Fruit fly (Drosophila melanogaster) whole organism, embryonic: ENCODE data around the gene CG42822.

ENCODE experiments used
- CG10147 ChIP-seq: fragments of 200-800 bp; sonication (Bioruptor generic); optimal IDR thresholded peaks from 2 replicates; lab custom pipeline; 2019; ENCODE audit warnings: missing biosample characterization, mild to moderate bottlenecking, missing genetic modification characterization, moderate library complexity
- CG10274 ChIP-seq: fragments of 200-800 bp; sonication (Bioruptor generic); optimal IDR thresholded peaks from 3 replicates; lab custom pipeline; 2017; ENCODE audit warnings: missing biosample characterization, mild to moderate bottlenecking, missing genetic modification characterization
- CG10565 ChIP-seq: fragments of 200-800 bp; sonication (Bioruptor generic); optimal IDR thresholded peaks from 3 replicates; lab custom pipeline; 2016; ENCODE audit warnings: missing biosample characterization, mild to moderate bottlenecking, missing genetic modification characterization
- CG11085 ChIP-seq: fragments of 200-800 bp; sonication (Bioruptor generic); IDR thresholded peaks from 2 replicates; pipeline ENCODE4 v1.3.6; 2022; ENCODE audit warnings: missing biosample characterization, missing genetic modification characterization
- CG12942 ChIP-seq: fragments of 200-800 bp; sonication (Bioruptor generic); optimal IDR thresholded peaks from 3 replicates; lab custom pipeline; 2016; ENCODE audit warnings: missing biosample characterization, missing genetic modification characterization
- CG13287 ChIP-seq: fragments of 200-800 bp; sonication (Bioruptor generic); IDR thresholded peaks from 2 replicates; pipeline ENCODE4 v1.3.6; 2022; ENCODE audit warnings: missing biosample characterization, missing genetic modification characterization; ENCODE audit not compliant: partially characterized antibody
- CG15011 ChIP-seq: fragments of 200-800 bp; sonication (Bioruptor generic); optimal IDR thresholded peaks from 3 replicates; lab custom pipeline; 2018; ENCODE audit warnings: missing biosample characterization, mild to moderate bottlenecking, missing genetic modification characterization
- CG17186 ChIP-seq: fragments of 200-800 bp; sonication (Bioruptor generic); optimal IDR thresholded peaks from 3 replicates; lab custom pipeline; 2017; ENCODE audit warnings: missing biosample characterization, missing genetic modification reagents, missing genetic modification characterization
- CG2120 ChIP-seq: fragments of 200-800 bp; sonication (Bioruptor generic); optimal IDR thresholded peaks from 3 replicates; lab custom pipeline; 2016; ENCODE audit warnings: missing biosample characterization, missing genetic modification characterization
- CG3281 ChIP-seq: fragments of 200-800 bp; sonication (Bioruptor generic); optimal IDR thresholded peaks from 3 replicates; lab custom pipeline; 2017; ENCODE audit warnings: missing biosample characterization, mild to moderate bottlenecking, missing genetic modification characterization
- CG9215 ChIP-seq: fragments of 200-800 bp; sonication (Bioruptor generic); IDR thresholded peaks from 2 replicates; pipeline ENCODE4 v1.3.6; 2022; ENCODE audit warnings: missing biosample characterization, missing genetic modification characterization
- CG9727 ChIP-seq: fragments of 200-800 bp; sonication (Bioruptor generic); optimal IDR thresholded peaks from 3 replicates; lab custom pipeline; 2017; ENCODE audit warnings: missing biosample characterization, mild to moderate bottlenecking, missing genetic modification characterization
- D19B ChIP-seq: fragments of 200-800 bp; sonication (Bioruptor generic); optimal IDR thresholded peaks from 2 replicates; lab custom pipeline; 2017; ENCODE audit warnings: missing biosample characterization, mild to moderate bottlenecking, missing genetic modification characterization
- Drgx ChIP-seq: fragments of 200-800 bp; sonication (Bioruptor generic); IDR thresholded peaks from 2 replicates; pipeline ENCODE4 v1.3.6; 2022; ENCODE audit warnings: missing biosample characterization, missing genetic modification characterization
- Ets65A ChIP-seq: fragments of 200-800 bp; sonication (Bioruptor generic); peaks from one replicate; lab custom pipeline; 2016; ENCODE audit warnings: missing biosample characterization, missing genetic modification characterization
- Fer3 ChIP-seq: fragments of 200-800 bp; sonication (Bioruptor generic); optimal IDR thresholded peaks from 2 replicates; lab custom pipeline; 2018; ENCODE audit warnings: missing biosample characterization, mild to moderate bottlenecking, missing genetic modification characterization, moderate library complexity
- Hey ChIP-seq: fragments of 200-800 bp; sonication (Bioruptor generic); optimal IDR thresholded peaks from 3 replicates; lab custom pipeline; 2018; ENCODE audit warnings: missing biosample characterization, mild to moderate bottlenecking, missing genetic modification characterization
- HmgD ChIP-seq: fragments of 200-800 bp; sonication (Bioruptor generic); optimal IDR thresholded peaks from 3 replicates; lab custom pipeline; 2016; ENCODE audit warnings: missing biosample characterization, missing genetic modification characterization
- Hmx ChIP-seq: fragments of 200-800 bp; sonication (Bioruptor generic); optimal IDR thresholded peaks from 2 replicates; lab custom pipeline; 2016; ENCODE audit warnings: missing biosample characterization, missing genetic modification characterization
- Hr3 ChIP-seq: fragments of 200-800 bp; sonication (Bioruptor generic); optimal IDR thresholded peaks from 3 replicates; lab custom pipeline; 2016; ENCODE audit warnings: missing biosample characterization, missing genetic modification characterization
- Hsf ChIP-seq: fragments of 200-800 bp; sonication (Bioruptor generic); optimal IDR thresholded peaks from 3 replicates; lab custom pipeline; 2016; ENCODE audit warnings: missing biosample characterization, missing genetic modification characterization
- Jarid2 ChIP-seq: fragments of 200-800 bp; sonication (Bioruptor generic); optimal IDR thresholded peaks from 3 replicates; lab custom pipeline; 2017; ENCODE audit warnings: mild to moderate bottlenecking, missing biosample characterization, missing genetic modification reagents, missing genetic modification characterization
- Optix ChIP-seq: fragments of 200-800 bp; sonication (Bioruptor generic); IDR thresholded peaks from 3 replicates; pipeline ENCODE4 v1.3.6; 2022; ENCODE audit warnings: missing biosample characterization, missing genetic modification characterization
- Sry-β ChIP-seq: fragments of 200-800 bp; sonication (Bioruptor generic); optimal IDR thresholded peaks from 2 replicates; lab custom pipeline; 2018; ENCODE audit warnings: missing biosample characterization, mild to moderate bottlenecking, missing genetic modification characterization, moderate library complexity
- ac ChIP-seq: fragments of 200-800 bp; sonication (Bioruptor generic); optimal IDR thresholded peaks from 3 replicates; lab custom pipeline; 2017; ENCODE audit warnings: missing biosample characterization, mild to moderate bottlenecking, missing genetic modification characterization
- br ChIP-seq: fragments of >200 bp; optimal IDR thresholded peaks from 2 replicates; lab custom pipeline; 2017
- bsh ChIP-seq, 2 experiments: fragments of 200-800 bp; sonication (Bioruptor generic); optimal IDR thresholded peaks; 2 replicates each; lab custom pipeline; 2017 to 2018; ENCODE audit warnings: mild to moderate bottlenecking in 2 of 2, missing biosample characterization in 2 of 2, missing genetic modification characterization in 2 of 2, moderate library complexity in 1 of 2
- crp ChIP-seq, 2 experiments: fragments of 200-800 bp; sonication (Bioruptor generic); optimal IDR thresholded peaks; 2 replicates in 1 of 2; 3 replicates in 1 of 2; lab custom pipeline; 2017; ENCODE audit warnings: missing biosample characterization in 2 of 2, missing genetic modification characterization in 2 of 2, mild to moderate bottlenecking in 1 of 2, moderate library complexity in 1 of 2
- dmrt11E ChIP-seq: fragments of 200-800 bp; sonication (Bioruptor generic); optimal IDR thresholded peaks from 3 replicates; lab custom pipeline; 2018; ENCODE audit warnings: missing biosample characterization, mild to moderate bottlenecking, missing genetic modification characterization, moderate library complexity
- gem ChIP-seq: fragments of 200-800 bp; sonication (Bioruptor generic); optimal IDR thresholded peaks from 2 replicates; lab custom pipeline; 2019; ENCODE audit warnings: missing biosample characterization, mild to moderate bottlenecking, missing genetic modification characterization, moderate library complexity
- gfzf ChIP-seq: fragments of 200-800 bp; sonication (Bioruptor generic); optimal IDR thresholded peaks from 2 replicates; lab custom pipeline; 2016; ENCODE audit warnings: missing biosample characterization, mild to moderate bottlenecking, missing genetic modification characterization, moderate library complexity
- gsb-n ChIP-seq: fragments of 200-800 bp; sonication (Bioruptor generic); optimal IDR thresholded peaks from 3 replicates; lab custom pipeline; 2018; ENCODE audit warnings: missing biosample characterization, mild to moderate bottlenecking, missing genetic modification characterization
- ham ChIP-seq: fragments of 200-800 bp; sonication (Bioruptor generic); IDR thresholded peaks from 2 replicates; pipeline ENCODE4 v1.3.6; 2022; ENCODE audit warnings: missing biosample characterization, missing genetic modification characterization
- hbn ChIP-seq: fragments of 200-800 bp; sonication (Bioruptor generic); IDR thresholded peaks from 2 replicates; pipeline ENCODE4 v1.3.6; 2022; ENCODE audit warnings: missing biosample characterization, missing genetic modification characterization; ENCODE audit not compliant: partially characterized antibody
- nom ChIP-seq: fragments of 200-800 bp; sonication (Bioruptor generic); optimal IDR thresholded peaks from 2 replicates; lab custom pipeline; 2017; ENCODE audit warnings: missing biosample characterization, missing genetic modification characterization, mild to moderate bottlenecking, moderate library complexity, missing genetic modification reagents
- odd ChIP-seq: fragments of 200-800 bp; sonication (Bioruptor generic); optimal IDR thresholded peaks from 2 replicates; lab custom pipeline; 2017; ENCODE audit warnings: missing biosample characterization, mild to moderate bottlenecking, missing genetic modification characterization
- prd ChIP-seq, 3 experiments: fragments of >200 bp in 2 of 3; fragments of 200-800 bp in 1 of 3; sonication (Bioruptor generic) in 1 of 3; optimal IDR thresholded peaks in 2 of 3; IDR thresholded peaks in 1 of 3; 2 replicates in 2 of 3; 3 replicates in 1 of 3; pipeline versions ENCODE4 v1.3.6 to Lab custom; 2017 to 2022; ENCODE audit warnings: missing biosample characterization in 1 of 3, missing genetic modification characterization in 1 of 3
- sens ChIP-seq: fragments of 200-800 bp; sonication (Bioruptor generic); peaks from one replicate; lab custom pipeline; 2016; ENCODE audit warnings: missing biosample characterization, missing genetic modification characterization
- seq ChIP-seq: fragments of 200-800 bp; sonication (Bioruptor generic); IDR thresholded peaks from 2 replicates; pipeline ENCODE4 v1.3.6; 2022; ENCODE audit warnings: missing biosample characterization, missing genetic modification characterization
- ssp ChIP-seq: fragments of 200-800 bp; sonication (Bioruptor generic); IDR thresholded peaks from 2 replicates; pipeline ENCODE4 v1.3.6; 2022; ENCODE audit warnings: missing biosample characterization, missing genetic modification characterization
- vfl ChIP-seq: fragments of 200-800 bp; sonication (Bioruptor generic); optimal IDR thresholded peaks from 2 replicates; lab custom pipeline; 2016; ENCODE audit warnings: missing biosample characterization, missing genetic modification characterization
- vvl ChIP-seq: fragments of 200-800 bp; sonication (Bioruptor generic); IDR thresholded peaks from 2 replicates; pipeline ENCODE4 v1.3.6; 2022; ENCODE audit warnings: missing biosample characterization, missing genetic modification characterization

CG42822 gene

dm6 chr3R:17410808-17411207, 2.9 kb upstream of the CG42822 start, which contains the start of gene CG5863 (continued):
- TF ChIP-seq ac (no peak), Sry-β (GFP tag; lab: Kevin White, UChicago) (no peak), hbn (no peak), CG13287 (no peak), CG17186 (GFP tag; lab: Kevin White, UChicago) (no peak)

- TF ChIP-seq D19B (peak; percentile 22), CG10274 (GFP tag; lab: Kevin White, UChicago) (peak; percentile 78), gem (peak; percentile 51), CG3281 (GFP tag; lab: Kevin White, UChicago) (peak; percentile 21), sens (GFP tag; lab: Kevin White, UChicago) (peak; percentile 22), CG10147 (GFP tag; lab: Kevin White, UChicago) (peak; percentile 74), CG2120 (peak; percentile 10), Fer3 (tag; lab: Kevin White, UChicago) (peak; percentile 32), gsb-n (tag; lab: Kevin White, UChicago) (peak; percentile 11), nom (no peak), gfzf (GFP tag; lab: Kevin White, UChicago) (no peak)
Observed at dm6 chr3R:17412458-17413127, 1.1 kb upstream of the CG42822 start, which contains the start of gene CG42821. Gene CG42821 (plus strand): TSS chr3R:17413077.

- TF ChIP-seq HmgD (no peak), br (lab: Kevin White, UChicago) (no peak), Hsf (GFP tag; lab: Kevin White, UChicago) (no peak), CG12942 (no peak), vvl (GFP tag; lab: Robert Waterston, UW) (no peak), CG10565 (GFP tag; lab: Kevin White, UChicago) (no peak), CG9727 (GFP tag; lab: Kevin White, UChicago) (no peak), Drgx (GFP tag; lab: Robert Waterston, UW) (no peak), ssp (GFP tag; lab: Robert Waterston, UW) (no peak), CG9215 (GFP tag; lab: Robert Waterston, UW) (no peak)
Observed at dm6 chr3R:17415439-17415838, 1.7 kb downstream of the CG42822 start, which contains the start of gene CG5866. Gene CG5866 (plus strand): TSS chr3R:17415739.

- TF ChIP-seq bsh (GFP tag; optimal IDR thresholded peaks at IDR 0.05; lab: Kevin White, UChicago) (no peak), Hey (tag; lab: Kevin White, UChicago) (no peak), vfl (GFP tag; lab: Kevin White, UChicago) (no peak), CG15011 (no peak)
Observed at dm6 chr3R:17417167-17417566, 3.5 kb downstream of the CG42822 start, which contains the start of gene CG33333. Gene CG33333 (plus strand): TSS chr3R:17417467.

- TF ChIP-seq crp (GFP tag; optimal IDR thresholded peaks at IDR 0.05; lab: Kevin White, UChicago): no peak
- no peak for TF ChIP-seq prd (optimal IDR thresholded peaks at IDR 0.05; lab: Kevin White, UChicago)
- TF ChIP-seq prd (GFP tag; IDR thresholded peaks at IDR 0.05; lab: Robert Waterston, UW): no peak
- TF ChIP-seq seq (GFP tag; lab: Robert Waterston, UW): no peak
- no peak for TF ChIP-seq CG11085 (GFP tag; lab: Robert Waterston, UW)
- no peak for TF ChIP-seq ham
- no peak for TF ChIP-seq Jarid2 (GFP tag; lab: Kevin White, UChicago)
- no peak for TF ChIP-seq Optix (GFP tag; lab: Robert Waterston, UW)
- TF ChIP-seq Ets65A (GFP tag; lab: Kevin White, UChicago): no peak
- TF ChIP-seq Hr3 (GFP tag; lab: Kevin White, UChicago): no peak
- TF ChIP-seq odd (GFP tag; lab: Kevin White, UChicago): no peak
- TF ChIP-seq dmrt11E (tag; lab: Kevin White, UChicago): no peak
- TF ChIP-seq Hmx: no peak
- TF ChIP-seq, all 482 proteins: peak for 0
Observed at dm6 chr3R:17418459-17418858, 4.8 kb downstream of the CG42822 start, which contains the start of gene CG42834. Gene CG42834 (plus strand): TSS chr3R:17418759.
